Worm (Caenorhabditis elegans) whole organism, L4/young adult: ENCODE results near the gene C11E4.6.

ENCODE experiments used
- W03F9.2 ChIP-seq: fragments of 150-350 bp; optimal IDR thresholded peaks from 2 replicates; lab custom pipeline; 2014; ENCODE audit warnings: missing biosample characterization, missing genetic modification characterization
- dao-5 ChIP-seq: sonication (generic microtip); optimal IDR thresholded peaks from 2 replicates; lab custom pipeline; 2016; ENCODE audit warnings: missing genotype, missing genetic modification characterization, moderate library complexity, missing compliant biosample characterization
- him-1 ChIP-seq: sonication (generic microtip); optimal IDR thresholded peaks from 2 replicates; lab custom pipeline; 2016; ENCODE audit warnings: missing genotype, missing genetic modification reagents, missing genetic modification characterization, missing compliant biosample characterization

Gene C11E4.6

DNA sequence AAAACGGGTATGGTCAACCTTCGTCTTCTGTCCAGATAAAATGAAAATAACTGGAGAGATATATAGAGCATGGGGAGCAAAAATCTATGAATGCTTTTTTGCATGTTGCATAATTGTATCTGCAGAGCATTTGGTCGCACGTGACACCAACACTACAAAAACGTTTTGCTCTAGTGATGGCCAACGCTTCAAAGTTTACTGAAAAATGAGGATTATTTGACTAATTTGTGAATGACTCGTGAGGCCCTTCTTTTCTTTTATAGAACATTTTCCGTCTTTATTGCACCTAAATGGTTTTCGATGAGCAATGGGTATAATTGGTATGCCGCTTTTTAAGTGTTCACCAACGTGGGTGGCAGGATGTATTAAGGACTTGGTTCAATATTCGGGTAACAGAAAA lies 43.1 kb downstream of the C11E4.6 start:
- TF ChIP-seq W03F9.2 (no peak), dao-5 (no peak), him-1 (no peak)

- no peak for TF ChIP-seq him-1
- TF ChIP-seq dao-5: no peak
- no peak for TF ChIP-seq W03F9.2
These were observed 43.9 kb downstream of the C11E4.6 start for ce11 chrX:9654232-9654631.

DNA sequence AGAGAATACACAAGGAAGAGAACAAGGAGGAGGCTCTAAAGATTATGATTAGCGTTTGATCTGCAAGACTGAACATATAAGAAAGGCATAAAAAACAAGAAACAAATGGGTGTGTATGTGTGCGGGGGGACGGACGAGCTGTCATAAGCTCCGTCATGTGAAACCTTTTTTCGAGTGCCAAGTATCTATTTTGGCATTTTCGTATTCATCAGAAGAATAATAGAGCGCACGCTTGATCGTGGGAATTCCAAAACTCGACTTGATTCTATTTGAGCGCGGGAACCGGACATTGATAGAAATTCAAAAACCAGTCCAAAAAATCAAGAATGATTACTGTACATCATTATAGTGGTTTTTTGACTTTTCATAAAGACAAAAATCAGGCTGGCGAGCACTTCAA lies 46.4 kb downstream of the C11E4.6 start:
- TF ChIP-seq dao-5 (no peak), W03F9.2 (no peak), him-1 (no peak)

- TF ChIP-seq W03F9.2 (no peak), him-1 (no peak), dao-5 (no peak)
These were observed 55.6 kb downstream of the C11E4.6 start for ce11 chrX:9665944-9666343.
